Fruit fly (Drosophila melanogaster): ENCODE data around the gene Traf6.

DNA sequence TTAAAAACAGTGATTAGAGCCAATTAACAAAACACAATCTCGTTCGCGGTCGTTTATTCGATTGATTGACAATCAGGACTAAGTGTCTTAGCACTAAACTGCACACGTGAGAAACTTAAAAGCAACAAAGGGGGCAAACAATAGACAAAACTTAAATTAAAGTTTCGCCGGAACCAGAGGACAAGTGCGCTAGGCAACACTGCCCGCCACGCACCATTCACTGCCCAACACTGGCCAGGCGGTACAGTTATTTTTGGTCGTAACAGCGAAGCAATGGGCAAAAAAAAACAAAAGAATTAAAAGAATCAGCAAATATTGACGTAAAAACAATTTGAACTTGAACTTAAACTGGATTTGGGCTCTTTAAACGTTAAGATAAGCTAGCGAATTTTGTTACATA is 19.9 kb downstream of the Traf6 start:
- TF ChIP-seq CG4496 (GFP tag; IDR thresholded peaks at IDR 0.05), result no peak
- no peak for TF ChIP-seq gl (tag; optimal IDR thresholded peaks at IDR 0.05)
- no peak for TF ChIP-seq fd96Ca (GFP tag; IDR thresholded peaks at IDR 0.05)
- no peak for TF ChIP-seq CG12605 (GFP tag; IDR thresholded peaks at IDR 0.05)
- no peak for TF ChIP-seq CG15710 (tag; optimal IDR thresholded peaks at IDR 0.05)

All from whole organism, pupa.